Worm (Caenorhabditis elegans) whole organism, L1 larva: ENCODE results near the gene ZC487.1.

ENCODE experiments used
- C04F5.9 ChIP-seq: sonication (generic microtip); optimal IDR thresholded peaks from 2 replicates; lab custom pipeline; 2016; ENCODE audit warnings: missing genetic modification characterization, missing compliant biosample characterization
- Y116A8C.19 ChIP-seq: sonication (generic microtip); optimal IDR thresholded peaks from 2 replicates; lab custom pipeline; 2016; ENCODE audit warnings: missing compliant biosample characterization, missing genetic modification characterization, borderline replicate concordance
- blmp-1 ChIP-seq: fragments of 150-350 bp; optimal IDR thresholded peaks from 2 replicates; lab custom pipeline; 2014; ENCODE audit warnings: missing biosample characterization, missing genetic modification characterization
- ceh-63 ChIP-seq: fragments of 200-800 bp; sonication (Bioruptor generic); optimal IDR thresholded peaks from 2 replicates; lab custom pipeline; 2018; ENCODE audit warnings: mild to moderate bottlenecking, missing genetic modification characterization, missing compliant biosample characterization
- ceh-88 ChIP-seq: fragments of 200-800 bp; sonication (Bioruptor generic); IDR thresholded peaks from 2 replicates; pipeline ENCODE4 v1.3.6; 2022; ENCODE audit warnings: missing genetic modification characterization, missing compliant biosample characterization
- ces-1 ChIP-seq: fragments of 150-350 bp; optimal IDR thresholded peaks from 2 replicates; lab custom pipeline; 2014; ENCODE audit warnings: missing biosample characterization, missing genetic modification reagents, missing genetic modification characterization
- dpl-1 ChIP-seq, 3 experiments: fragments of 150-350 bp in 2 of 3; sonication (generic microtip) in 1 of 3; optimal IDR thresholded peaks; 2 replicates each; lab custom pipeline; 2014 to 2017; ENCODE audit warnings: missing biosample characterization in 3 of 3, missing genetic modification characterization in 3 of 3, missing genetic modification reagents in 3 of 3
- dsc-1 ChIP-seq: sonication (generic microtip); optimal IDR thresholded peaks from 2 replicates; lab custom pipeline; 2016; ENCODE audit warnings: mild to moderate bottlenecking, missing genetic modification characterization, missing compliant biosample characterization
- efl-1 ChIP-seq, 4 experiments: fragments of 150-350 bp; optimal IDR thresholded peaks in 3 of 4; peaks in 1 of 4; 1 replicate in 1 of 4; 2 replicates in 3 of 4; lab custom pipeline; 2014; ENCODE audit warnings: missing biosample characterization in 2 of 4, missing genetic modification characterization in 2 of 4, missing genetic modification reagents in 2 of 4
- efl-3 ChIP-seq: fragments of 200-800 bp; sonication (Bioruptor generic); optimal IDR thresholded peaks from 2 replicates; lab custom pipeline; 2018; ENCODE audit warnings: mild to moderate bottlenecking, missing genetic modification characterization, missing compliant biosample characterization
- egl-13 ChIP-seq: sonication (generic microtip); optimal IDR thresholded peaks from 2 replicates; lab custom pipeline; 2016; ENCODE audit warnings: missing genotype, missing genetic modification reagents, missing genetic modification characterization, missing compliant biosample characterization
- elt-3 ChIP-seq, 6 experiments: fragments of 150-350 bp in 1 of 6; sonication (generic microtip); optimal IDR thresholded peaks; 2 replicates each; lab custom pipeline; 2017 to 2018; ENCODE audit warnings: missing biosample characterization in 6 of 6, missing genetic modification characterization in 6 of 6, inconsistent platforms in 1 of 6
- ets-5 ChIP-seq: fragments of 200-800 bp; sonication (Bioruptor generic); IDR thresholded peaks from 2 replicates; pipeline ENCODE4 v1.3.6; 2022; ENCODE audit warnings: missing genetic modification characterization, missing compliant biosample characterization
- fkh-10 ChIP-seq: sonication (generic microtip); optimal IDR thresholded peaks from 2 replicates; lab custom pipeline; 2017; ENCODE audit warnings: missing biosample characterization, missing genetic modification reagents, missing genetic modification characterization
- fkh-8 ChIP-seq: sonication (generic microtip); optimal IDR thresholded peaks from 2 replicates; lab custom pipeline; 2016; ENCODE audit warnings: mild to moderate bottlenecking, missing genetic modification characterization, missing compliant biosample characterization
- hlh-17 ChIP-seq: fragments of 200-800 bp; sonication (Bioruptor generic); optimal IDR thresholded peaks from 2 replicates; lab custom pipeline; 2018; ENCODE audit warnings: missing genetic modification characterization, mild to moderate bottlenecking, missing compliant biosample characterization, moderate library complexity, borderline replicate concordance
- hpl-2 ChIP-seq: fragments of 150-350 bp; optimal IDR thresholded peaks from 2 replicates; lab custom pipeline; 2014; ENCODE audit warnings: missing biosample characterization, missing genetic modification reagents, missing genetic modification characterization
- irx-1 ChIP-seq: sonication (generic microtip); optimal IDR thresholded peaks from 2 replicates; lab custom pipeline; 2016; ENCODE audit warnings: missing genetic modification characterization, missing compliant biosample characterization
- jun-1 ChIP-seq: fragments of 150-350 bp; optimal IDR thresholded peaks from 2 replicates; lab custom pipeline; 2014; ENCODE audit warnings: missing biosample characterization, missing genetic modification reagents, missing genetic modification characterization
- lin-14 ChIP-seq: fragments of 200-800 bp; sonication (Bioruptor generic); optimal IDR thresholded peaks from 2 replicates; lab custom pipeline; 2018; ENCODE audit warnings: mild to moderate bottlenecking, missing genetic modification characterization, moderate library complexity, missing compliant biosample characterization
- lin-15B ChIP-seq: fragments of 150-350 bp; sonication (generic microtip); optimal IDR thresholded peaks from 3 replicates; lab custom pipeline; 2014; ENCODE audit warnings: missing biosample characterization, missing genetic modification characterization
- lsy-2 ChIP-seq, 2 experiments: fragments of 150-350 bp; optimal IDR thresholded peaks; 2 replicates each; lab custom pipeline; 2014; ENCODE audit warnings: missing biosample characterization in 2 of 2, missing genetic modification characterization in 2 of 2
- nhr-19 ChIP-seq: fragments of 200-800 bp; sonication (Bioruptor generic); conservative IDR thresholded peaks from 2 replicates; pipeline ENCODE4 v1.3.6; 2022; ENCODE audit warnings: missing genetic modification characterization, missing compliant biosample characterization
- nhr-20 ChIP-seq: sonication (generic microtip); optimal IDR thresholded peaks from 2 replicates; lab custom pipeline; 2016; ENCODE audit warnings: mild to moderate bottlenecking, missing genetic modification characterization, missing compliant biosample characterization
- nhr-237 ChIP-seq: fragments of 150-350 bp; optimal IDR thresholded peaks from 2 replicates; lab custom pipeline; 2014; ENCODE audit warnings: missing biosample characterization, missing genetic modification characterization
- nhr-47 ChIP-seq: sonication (generic microtip); optimal IDR thresholded peaks from 2 replicates; lab custom pipeline; 2016; ENCODE audit warnings: mild to moderate bottlenecking, missing genetic modification characterization, moderate library complexity, missing compliant biosample characterization
- nhr-77 ChIP-seq: fragments of 150-350 bp; optimal IDR thresholded peaks from 2 replicates; lab custom pipeline; 2014; ENCODE audit warnings: missing biosample characterization, missing genetic modification characterization
- pag-3 ChIP-seq: sonication (generic microtip); optimal IDR thresholded peaks from 2 replicates; lab custom pipeline; 2017; ENCODE audit warnings: missing genetic modification characterization, mild to moderate bottlenecking, missing compliant biosample characterization, antibody characterized with exemption, borderline replicate concordance; ENCODE audit not compliant: insufficient read depth
- skn-1 ChIP-seq: fragments of 150-350 bp; optimal IDR thresholded peaks from 2 replicates; lab custom pipeline; 2014; ENCODE audit warnings: missing biosample characterization, missing genetic modification characterization
- snu-23 ChIP-seq: sonication (generic microtip); optimal IDR thresholded peaks from 2 replicates; lab custom pipeline; 2016; ENCODE audit warnings: missing genetic modification characterization, missing compliant biosample characterization
- sox-4 ChIP-seq: sonication (generic microtip); optimal IDR thresholded peaks from 2 replicates; lab custom pipeline; 2016; ENCODE audit warnings: missing genetic modification characterization, missing compliant biosample characterization
- sptf-1 ChIP-seq: fragments of 150-350 bp; optimal IDR thresholded peaks from 2 replicates; lab custom pipeline; 2014; ENCODE audit warnings: missing biosample characterization, missing genetic modification characterization
- sup-37 ChIP-seq: fragments of 200-800 bp; sonication (Bioruptor generic); optimal IDR thresholded peaks from 2 replicates; lab custom pipeline; 2018; ENCODE audit warnings: mild to moderate bottlenecking, missing genetic modification characterization, missing compliant biosample characterization
- tbx-2 ChIP-seq: sonication (generic microtip); optimal IDR thresholded peaks from 2 replicates; lab custom pipeline; 2016; ENCODE audit warnings: missing genetic modification characterization, missing compliant biosample characterization
- unc-62 ChIP-seq: fragments of 150-350 bp; optimal IDR thresholded peaks from 2 replicates; lab custom pipeline; 2014; ENCODE audit warnings: missing biosample characterization, missing genetic modification reagents, missing genetic modification characterization
- unc-98 ChIP-seq: fragments of 200-800 bp; sonication (Bioruptor generic); IDR thresholded peaks from 2 replicates; pipeline ENCODE4 v1.3.6; 2022; ENCODE audit warnings: missing genetic modification characterization, missing compliant biosample characterization
- xbp-1 ChIP-seq: sonication (generic microtip); optimal IDR thresholded peaks from 2 replicates; lab custom pipeline; 2016; ENCODE audit warnings: missing genetic modification characterization, missing compliant biosample characterization
- zag-1 ChIP-seq: fragments of 150-350 bp; optimal IDR thresholded peaks from 2 replicates; lab custom pipeline; 2014; ENCODE audit warnings: missing biosample characterization, missing genetic modification characterization
- zip-4 ChIP-seq: fragments of 200-800 bp; sonication (Bioruptor generic); optimal IDR thresholded peaks from 2 replicates; lab custom pipeline; 2018; ENCODE audit warnings: mild to moderate bottlenecking, missing genetic modification characterization, moderate library complexity, missing compliant biosample characterization
- ztf-4 ChIP-seq: fragments of 150-350 bp; optimal IDR thresholded peaks from 2 replicates; lab custom pipeline; 2014; ENCODE audit warnings: missing biosample characterization, missing genetic modification characterization

ZC487.1 gene

ce11 chrV:6718232-6718631 lies 9.1 kb upstream of the ZC487.1 start, which contains the start of gene srg-30:
TSS of gene srg-30 (minus strand) at chrV:6718332.
- no peak for TF ChIP-seq nhr-20
- TF ChIP-seq sup-37: no peak
- no peak for TF ChIP-seq sptf-1 (tag; lab: Kevin White, UChicago)
- TF ChIP-seq lsy-2 (tag; optimal IDR thresholded peaks at IDR 0.05; lab: Kevin White, UChicago): no peak

- TF ChIP-seq jun-1 (tag; lab: Kevin White, UChicago) (no peak), ces-1 (GFP tag; lab: Kevin White, UChicago) (no peak), nhr-237 (no peak), ceh-63 (GFP tag; lab: Kevin White, UChicago) (no peak), zip-4 (GFP tag; lab: Kevin White, UChicago) (no peak), skn-1 (tag; lab: Kevin White, UChicago) (no peak), dpl-1 (GFP tag; optimal IDR thresholded peaks at IDR 0.05; lab: Kevin White, UChicago) (no peak), sptf-1 (tag; lab: Kevin White, UChicago) (no peak), lsy-2 (tag; optimal IDR thresholded peaks at IDR 0.05; lab: Kevin White, UChicago) (no peak), fkh-10 (GFP tag; lab: Kevin White, UChicago) (no peak), sox-4 (no peak), efl-1 (optimal IDR thresholded peaks at IDR 0.05; lab: Kevin White, UChicago) (no peak), efl-1 (GFP tag; optimal IDR thresholded peaks at IDR 0.05 in 1 of 2; lab: Kevin White, UChicago) (no peak), xbp-1 (tag; lab: Kevin White, UChicago) (no peak), ceh-88 (GFP tag; lab: Robert Waterston, UW) (no peak), Y116A8C.19 (tag; lab: Kevin White, UChicago) (no peak), unc-62 (no peak), tbx-2 (tag; lab: Kevin White, UChicago) (no peak), hlh-17 (no peak), snu-23 (GFP tag; lab: Kevin White, UChicago) (no peak), efl-3 (no peak)
These were observed 4.9 kb upstream of the ZC487.1 start, which contains the start of gene ZC487.2 for ce11 chrV:6722378-6722777. TSS of gene ZC487.2 (minus strand) at chrV:6722478.

- TF ChIP-seq fkh-8 (peak; percentile 4), pag-3 (tag; lab: Kevin White, UChicago) (no peak), hlh-17 (no peak), lin-15B (tag; lab: Kevin White, UChicago) (no peak), ztf-4 (tag; lab: Kevin White, UChicago) (no peak), lin-14 (GFP tag; lab: Kevin White, UChicago) (peak; percentile 52), ets-5 (GFP tag; lab: Robert Waterston, UW) (no peak), nhr-20 (no peak), efl-1 (optimal IDR thresholded peaks at IDR 0.05; lab: Kevin White, UChicago) (no peak), efl-1 (GFP tag; optimal IDR thresholded peaks at IDR 0.05 in 1 of 2; lab: Kevin White, UChicago) (peak in 1 of 2 experiments; percentile 59), nhr-19 (GFP tag; lab: Robert Waterston, UW) (no peak), egl-13 (tag; lab: Kevin White, UChicago) (peak; percentile 15), nhr-47 (no peak), C04F5.9 (tag; lab: Kevin White, UChicago) (no peak), unc-98 (GFP tag; lab: Robert Waterston, UW) (no peak), dsc-1 (peak; percentile 85), dpl-1 (GFP tag; optimal IDR thresholded peaks at IDR 0.05; lab: Kevin White, UChicago) (no peak)
These were observed 1.0 kb upstream of the ZC487.1 start for ce11 chrV:6726279-6726678.

ce11 chrV:6731594-6731993 lies 4.3 kb downstream of the ZC487.1 start, which contains the start of gene grl-9:
TSS of gene grl-9 (minus strand) at chrV:6731694.
- TF ChIP-seq blmp-1 (peak; percentile 24), zag-1 (tag; lab: Kevin White, UChicago) (no peak), efl-1 (optimal IDR thresholded peaks at IDR 0.05; lab: Kevin White, UChicago) (no peak), efl-1 (GFP tag; optimal IDR thresholded peaks at IDR 0.05 in 1 of 2; lab: Kevin White, UChicago) (peak in 1 of 2 experiments; percentile 53), nhr-77 (tag; lab: Kevin White, UChicago) (no peak), elt-3 (tag; optimal IDR thresholded peaks at IDR 0.05; lab: Kevin White, UChicago) (peak in 1 of 6 experiments; percentile 3), hpl-2 (GFP tag; lab: Kevin White, UChicago) (no peak), hlh-17 (no peak), irx-1 (tag; lab: Kevin White, UChicago) (no peak), fkh-10 (GFP tag; lab: Kevin White, UChicago) (no peak)
